Worm (Caenorhabditis elegans): Measurements from ENCODE around the gene B0464.9.

B0464.9 gene

DNA sequence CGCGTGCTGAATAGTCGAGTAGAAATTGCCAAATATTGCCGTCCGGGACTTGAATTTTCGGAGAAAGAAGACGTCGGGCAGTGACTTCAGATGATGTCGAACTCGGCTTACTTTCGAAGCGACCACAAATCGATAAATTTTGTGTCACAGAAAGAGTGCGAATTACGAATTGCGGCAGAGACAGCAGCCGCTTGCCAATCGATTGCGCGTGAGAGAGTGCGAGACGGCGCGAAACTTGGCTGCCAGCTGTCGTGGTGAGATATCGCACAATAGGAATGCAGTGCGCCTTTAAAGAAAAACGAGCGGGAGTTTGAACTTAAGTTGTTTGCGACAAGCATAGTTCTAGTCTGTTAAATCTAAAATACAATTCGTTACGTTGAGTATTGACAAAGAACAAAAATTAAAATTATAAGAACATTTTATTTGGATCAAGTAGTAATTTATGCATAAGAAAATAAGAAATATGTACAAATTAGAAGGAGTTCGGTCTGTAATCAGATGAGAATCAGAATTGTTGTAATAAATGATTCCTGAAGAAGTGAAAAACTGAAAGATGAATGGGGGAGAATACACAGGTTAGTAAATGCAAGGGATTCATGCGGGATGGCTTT lies 22.0 kb upstream of the B0464.9 start, which contains the start of gene pir-2 (continued):
- TF ChIP-seq grh-1 (GFP tag; IDR thresholded peaks at IDR 0.05) (peak; percentile 58), nhr-19 (GFP tag; conservative IDR thresholded peaks at IDR 0.05) (peak; percentile 85), fos-1 (tag; optimal IDR thresholded peaks at IDR 0.05) (peak; percentile 83), isw-1 (GFP tag; IDR thresholded peaks at IDR 0.05) (peak; percentile 86), zag-1 (tag; optimal IDR thresholded peaks at IDR 0.05) (no peak), lin-15B (tag; optimal IDR thresholded peaks at IDR 0.05) (peak; percentile 76), hlh-17 (GFP tag; optimal IDR thresholded peaks at IDR 0.05; ENCODE audit: borderline replicate concordance) (no peak), ceh-90 (tag; optimal IDR thresholded peaks at IDR 0.05) (no peak), ztf-4 (tag; optimal IDR thresholded peaks at IDR 0.05) (peak; percentile 85), ceh-82 (tag; optimal IDR thresholded peaks at IDR 0.05) (peak; percentile 58 to 91 (median 81)), snu-23 (GFP tag; optimal IDR thresholded peaks at IDR 0.05) (peak; percentile 89), lsy-2 (tag; optimal IDR thresholded peaks at IDR 0.05) (peak; percentile 92 to 96), blmp-1 (tag; optimal IDR thresholded peaks at IDR 0.05) (peak; percentile 50), nhr-11 (tag; optimal IDR thresholded peaks at IDR 0.05) (peak; percentile 25), efl-3 (GFP tag; optimal IDR thresholded peaks at IDR 0.05) (no peak), rnt-1 (tag; optimal IDR thresholded peaks at IDR 0.05) (peak; percentile 91), lin-14 (GFP tag; optimal IDR thresholded peaks at IDR 0.05) (peak; percentile 88), alr-1 (tag; optimal IDR thresholded peaks at IDR 0.05; ENCODE audit: borderline replicate concordance) (no peak), unc-86 (tag; optimal IDR thresholded peaks at IDR 0.05) (peak; percentile 85), F16B12.6 (tag; optimal IDR thresholded peaks at IDR 0.05) (peak; percentile 68), vab-15 (tag; optimal IDR thresholded peaks at IDR 0.05) (no peak), C16A3.4 (tag; optimal IDR thresholded peaks at IDR 0.05) (peak; percentile 84), ceh-8 (GFP tag; optimal IDR thresholded peaks at IDR 0.05) (peak; percentile 19), dpl-1 (GFP tag; optimal IDR thresholded peaks at IDR 0.05) (peak; percentile 93 to 94 (median 94)), mab-9 (GFP tag; IDR thresholded peaks at IDR 0.05) (0 out of 2 replicates have a peak, but pooled peaks have one; percentile 56), snpc-4 (tag; optimal IDR thresholded peaks at IDR 0.05) (peak; percentile 76), aly-2 (tag; optimal IDR thresholded peaks at IDR 0.05) (no peak), jun-1 (tag; optimal IDR thresholded peaks at IDR 0.05) (peak; percentile 84), lin-39 (tag; optimal IDR thresholded peaks at IDR 0.05) (peak; percentile 40), hpl-2 (GFP tag; optimal IDR thresholded peaks at IDR 0.05) (no peak), fkh-10 (GFP tag; optimal IDR thresholded peaks at IDR 0.05) (peak; percentile 65), sup-37 (GFP tag; optimal IDR thresholded peaks at IDR 0.05) (peak; percentile 21), skn-1 (tag; optimal IDR thresholded peaks at IDR 0.05) (peak; percentile 92), lin-13 (GFP tag; optimal IDR thresholded peaks at IDR 0.05) (peak; percentile 77), sptf-1 (tag; optimal IDR thresholded peaks at IDR 0.05) (no peak)

DNA sequence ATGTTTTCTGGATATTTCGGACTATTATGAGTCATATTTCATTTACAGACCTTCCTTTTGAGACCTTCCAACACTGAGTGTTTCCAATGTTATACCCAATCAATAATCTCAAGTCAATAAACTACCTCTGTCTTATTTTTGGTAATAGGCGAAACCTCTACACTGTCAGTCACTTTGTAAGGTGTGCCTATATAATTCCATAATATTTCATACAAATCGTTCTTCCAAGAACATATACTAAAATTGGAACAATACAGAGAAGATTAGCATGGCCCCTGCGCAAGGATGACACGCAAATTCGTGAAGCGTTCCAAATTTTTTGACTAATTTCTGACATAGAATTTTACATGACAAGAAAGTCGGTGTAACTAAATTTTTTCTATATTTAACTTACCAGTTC lies 16.2 kb upstream of the B0464.9 start:
- TF ChIP-seq snpc-4 (tag; optimal IDR thresholded peaks at IDR 0.05): peak; percentile 60

ce11 chrIII:9449831-9450230 lies 15.7 kb upstream of the B0464.9 start, which contains the start of gene F54C8.6:
TSS of gene F54C8.6 (minus strand) at chrIII:9449931.
- TF ChIP-seq ceh-63 (GFP tag; optimal IDR thresholded peaks at IDR 0.05): no peak
- TF ChIP-seq xbp-1 (tag; optimal IDR thresholded peaks at IDR 0.05): no peak
- no peak for TF ChIP-seq nhr-28 (tag; optimal IDR thresholded peaks at IDR 0.05)
- TF ChIP-seq nhr-47 (tag; optimal IDR thresholded peaks at IDR 0.05): no peak
- TF ChIP-seq C16A3.4 (tag; optimal IDR thresholded peaks at IDR 0.05): no peak
- no peak for TF ChIP-seq hpl-2 (GFP tag; optimal IDR thresholded peaks at IDR 0.05)
- no peak for TF ChIP-seq nhr-76 (tag; optimal IDR thresholded peaks at IDR 0.05)
- TF ChIP-seq vab-15 (tag; optimal IDR thresholded peaks at IDR 0.05): no peak
- no peak for TF ChIP-seq unc-130 (tag; optimal IDR thresholded peaks at IDR 0.05)
- TF ChIP-seq pag-3 (tag; optimal IDR thresholded peaks at IDR 0.05; ENCODE audit: borderline replicate concordance, insufficient read depth): no peak
